Fruit fly (Drosophila melanogaster) whole organism, embryonic: ENCODE measurements around the gene CG13654.
A peak's percentile ranks its signal among the peaks of the same experiment; 100 is the strongest.

ENCODE experiments used
- BtbVII ChIP-seq: fragments of 200-800 bp; sonication (Bioruptor generic); optimal IDR thresholded peaks from 3 replicates; lab custom pipeline; 2017; ENCODE audit warnings: missing biosample characterization, mild to moderate bottlenecking, missing genetic modification characterization
- CG10267 ChIP-seq: fragments of 200-800 bp; sonication (Bioruptor generic); optimal IDR thresholded peaks from 2 replicates; lab custom pipeline; 2018; ENCODE audit warnings: missing biosample characterization, mild to moderate bottlenecking, missing genetic modification characterization, moderate library complexity
- CG1233 ChIP-seq: fragments of 200-800 bp; sonication (Bioruptor generic); optimal IDR thresholded peaks from 4 replicates; lab custom pipeline; 2018; ENCODE audit warnings: missing biosample characterization, mild to moderate bottlenecking, missing genetic modification characterization
- CG12769 ChIP-seq: fragments of 200-800 bp; sonication (Bioruptor generic); optimal IDR thresholded peaks from 2 replicates; lab custom pipeline; 2019; ENCODE audit warnings: missing biosample characterization, mild to moderate bottlenecking, missing genetic modification characterization, moderate library complexity
- CG13123 ChIP-seq: fragments of 200-800 bp; sonication (Bioruptor generic); optimal IDR thresholded peaks from 2 replicates; lab custom pipeline; 2016; ENCODE audit warnings: missing biosample characterization, missing genetic modification characterization
- CG13775 ChIP-seq: fragments of 200-800 bp; sonication (Bioruptor generic); optimal IDR thresholded peaks from 3 replicates; lab custom pipeline; 2017; ENCODE audit warnings: missing biosample characterization, mild to moderate bottlenecking, missing genetic modification characterization
- CG14710 ChIP-seq: fragments of 200-800 bp; sonication (Bioruptor generic); optimal IDR thresholded peaks from 3 replicates; lab custom pipeline; 2019; ENCODE audit warnings: missing biosample characterization, mild to moderate bottlenecking, missing genetic modification characterization, moderate library complexity
- CG14965 ChIP-seq: fragments of 200-800 bp; sonication (Bioruptor generic); optimal IDR thresholded peaks from 2 replicates; lab custom pipeline; 2016; ENCODE audit warnings: missing biosample characterization, missing genetic modification characterization, borderline replicate concordance
- CG1602 ChIP-seq: fragments of 200-800 bp; sonication (Bioruptor generic); optimal IDR thresholded peaks from 3 replicates; lab custom pipeline; 2016; ENCODE audit warnings: missing biosample characterization, missing genetic modification characterization
- CG18599 ChIP-seq: fragments of 200-800 bp; sonication (Bioruptor generic); optimal IDR thresholded peaks from 3 replicates; lab custom pipeline; 2017; ENCODE audit warnings: missing biosample characterization, missing genetic modification characterization, mild to moderate bottlenecking, moderate library complexity, missing genetic modification reagents
- CG18619 ChIP-seq: fragments of 200-800 bp; sonication (Bioruptor generic); optimal IDR thresholded peaks from 3 replicates; lab custom pipeline; 2017; ENCODE audit warnings: missing biosample characterization, mild to moderate bottlenecking, missing genetic modification characterization
- CG3065 ChIP-seq: fragments of 200-800 bp; sonication (Bioruptor generic); optimal IDR thresholded peaks from 2 replicates; lab custom pipeline; 2016; ENCODE audit warnings: missing biosample characterization, missing genetic modification characterization
- CG3163 ChIP-seq: fragments of 200-800 bp; sonication (Bioruptor generic); optimal IDR thresholded peaks from 3 replicates; lab custom pipeline; 2016; ENCODE audit warnings: missing biosample characterization, missing genetic modification characterization
- CG32772 ChIP-seq: fragments of 200-800 bp; sonication (Bioruptor generic); IDR thresholded peaks from 2 replicates; pipeline ENCODE4 v1.3.6; 2022; ENCODE audit warnings: missing biosample characterization, missing genetic modification characterization
- CG3407 ChIP-seq: fragments of 200-800 bp; sonication (Bioruptor generic); optimal IDR thresholded peaks from 2 replicates; lab custom pipeline; 2018; ENCODE audit warnings: missing biosample characterization, mild to moderate bottlenecking, missing genetic modification characterization
- CG4617 ChIP-seq: fragments of 200-800 bp; sonication (Bioruptor generic); optimal IDR thresholded peaks from 3 replicates; lab custom pipeline; 2016; ENCODE audit warnings: missing biosample characterization, missing genetic modification characterization, borderline replicate concordance
- CG6791 ChIP-seq: fragments of 200-800 bp; sonication (Bioruptor generic); IDR thresholded peaks from 3 replicates; pipeline ENCODE4 v1.3.6; 2022; ENCODE audit warnings: missing biosample characterization, missing genetic modification characterization; ENCODE audit not compliant: partially characterized antibody
- CG7357 ChIP-seq: fragments of 200-800 bp; sonication (Bioruptor generic); IDR thresholded peaks from 3 replicates; pipeline ENCODE4 v1.3.6; 2022; ENCODE audit warnings: missing biosample characterization, missing genetic modification characterization
- CG7372 ChIP-seq: fragments of 200-800 bp; sonication (Bioruptor generic); IDR thresholded peaks from 2 replicates; pipeline ENCODE4 v1.3.6; 2022; ENCODE audit warnings: missing biosample characterization, missing genetic modification characterization
- CG7745 ChIP-seq: fragments of 200-800 bp; sonication (Bioruptor generic); optimal IDR thresholded peaks from 2 replicates; lab custom pipeline; 2018; ENCODE audit warnings: missing biosample characterization, mild to moderate bottlenecking, missing genetic modification characterization, moderate library complexity
- D ChIP-seq, 2 experiments: fragments of 200-800 bp in 1 of 2; fragments of >200 bp in 1 of 2; sonication (Bioruptor generic) in 1 of 2; optimal IDR thresholded peaks; 2 replicates in 1 of 2; 3 replicates in 1 of 2; lab custom pipeline; 2017; ENCODE audit warnings: mild to moderate bottlenecking in 1 of 2, missing biosample characterization in 1 of 2, missing genetic modification characterization in 1 of 2, missing genetic modification reagents in 1 of 2
- D19B ChIP-seq: fragments of 200-800 bp; sonication (Bioruptor generic); optimal IDR thresholded peaks from 2 replicates; lab custom pipeline; 2017; ENCODE audit warnings: missing biosample characterization, mild to moderate bottlenecking, missing genetic modification characterization
- Dll ChIP-seq: fragments of 200-800 bp; sonication (Bioruptor generic); IDR thresholded peaks from 4 replicates; pipeline ENCODE4 v1.3.6; 2022; ENCODE audit warnings: missing biosample characterization, missing genetic modification characterization; ENCODE audit not compliant: partially characterized antibody
- Fer2 ChIP-seq: fragments of 200-800 bp; sonication (Bioruptor generic); optimal IDR thresholded peaks from 2 replicates; lab custom pipeline; 2018; ENCODE audit warnings: missing biosample characterization, mild to moderate bottlenecking, missing genetic modification characterization, moderate library complexity
- HLH4C ChIP-seq: fragments of 200-800 bp; sonication (Bioruptor generic); IDR thresholded peaks from 3 replicates; pipeline ENCODE4 v1.3.6; 2022; ENCODE audit warnings: missing biosample characterization, missing genetic modification characterization; ENCODE audit not compliant: partially characterized antibody
- HLH54F ChIP-seq: fragments of 200-800 bp; sonication (Bioruptor generic); optimal IDR thresholded peaks from 3 replicates; lab custom pipeline; 2016; ENCODE audit warnings: missing biosample characterization, missing genetic modification characterization
- Hsf ChIP-seq: fragments of 200-800 bp; sonication (Bioruptor generic); optimal IDR thresholded peaks from 3 replicates; lab custom pipeline; 2016; ENCODE audit warnings: missing biosample characterization, missing genetic modification characterization
- Nf-YA ChIP-seq: fragments of 200-800 bp; sonication (Bioruptor generic); IDR thresholded peaks from 2 replicates; pipeline ENCODE4 v1.3.6; 2022; ENCODE audit warnings: missing biosample characterization, missing genetic modification characterization
- Pdp1 ChIP-seq, 2 experiments: fragments of 200-800 bp; sonication (Bioruptor generic); optimal IDR thresholded peaks; 3 replicates each; lab custom pipeline; 2016; ENCODE audit warnings: missing biosample characterization in 2 of 2, missing genetic modification characterization in 2 of 2, mild to moderate bottlenecking in 1 of 2, moderate library complexity in 1 of 2
- Sox100B ChIP-seq: fragments of 200-800 bp; sonication (Bioruptor generic); optimal IDR thresholded peaks from 3 replicates; lab custom pipeline; 2018; ENCODE audit warnings: missing biosample characterization, mild to moderate bottlenecking, missing genetic modification characterization
- abd-A ChIP-seq: fragments of 200-800 bp; sonication (Bioruptor generic); optimal IDR thresholded peaks from 3 replicates; lab custom pipeline; 2019; ENCODE audit warnings: missing biosample characterization, mild to moderate bottlenecking, missing genetic modification characterization, moderate library complexity
- ac ChIP-seq: fragments of 200-800 bp; sonication (Bioruptor generic); optimal IDR thresholded peaks from 3 replicates; lab custom pipeline; 2017; ENCODE audit warnings: missing biosample characterization, mild to moderate bottlenecking, missing genetic modification characterization
- amos ChIP-seq: fragments of 200-800 bp; sonication (Bioruptor generic); IDR thresholded peaks from 2 replicates; pipeline ENCODE4 v1.3.6; 2022; ENCODE audit warnings: missing biosample characterization, missing genetic modification characterization; ENCODE audit not compliant: partially characterized antibody
- ase ChIP-seq: fragments of 200-800 bp; sonication (Bioruptor generic); IDR thresholded peaks from 3 replicates; pipeline ENCODE4 v1.3.6; 2022; ENCODE audit warnings: missing biosample characterization, missing genetic modification characterization
- btn ChIP-seq: fragments of 200-800 bp; sonication (Bioruptor generic); optimal IDR thresholded peaks from 2 replicates; lab custom pipeline; 2016; ENCODE audit warnings: missing biosample characterization, missing genetic modification characterization
- caup ChIP-seq: fragments of 200-800 bp; sonication (Bioruptor generic); optimal IDR thresholded peaks from 3 replicates; lab custom pipeline; 2017; ENCODE audit warnings: missing biosample characterization, mild to moderate bottlenecking, missing genetic modification characterization, moderate library complexity; ENCODE audit not compliant: severe bottlenecking
- cg ChIP-seq: fragments of 200-800 bp; sonication (Bioruptor generic); optimal IDR thresholded peaks from 3 replicates; lab custom pipeline; 2019; ENCODE audit warnings: missing biosample characterization, mild to moderate bottlenecking, missing genetic modification characterization, moderate library complexity
- dimm ChIP-seq: fragments of 200-800 bp; sonication (Bioruptor generic); IDR thresholded peaks from 2 replicates; pipeline ENCODE4 v1.3.6; 2022; ENCODE audit warnings: missing biosample characterization, missing genetic modification characterization
- dmrt11E ChIP-seq: fragments of 200-800 bp; sonication (Bioruptor generic); optimal IDR thresholded peaks from 3 replicates; lab custom pipeline; 2018; ENCODE audit warnings: missing biosample characterization, mild to moderate bottlenecking, missing genetic modification characterization, moderate library complexity
- fd3F ChIP-seq: fragments of 200-800 bp; sonication (Bioruptor generic); optimal IDR thresholded peaks from 2 replicates; lab custom pipeline; 2018; ENCODE audit warnings: missing biosample characterization, mild to moderate bottlenecking, missing genetic modification characterization, moderate library complexity
- gcm ChIP-seq: fragments of 200-800 bp; sonication (Bioruptor generic); optimal IDR thresholded peaks from 2 replicates; lab custom pipeline; 2019; ENCODE audit warnings: missing biosample characterization, mild to moderate bottlenecking, missing genetic modification characterization, moderate library complexity
- inv ChIP-seq: fragments of 200-800 bp; sonication (Bioruptor generic); IDR thresholded peaks from 2 replicates; pipeline ENCODE4 v1.3.6; 2022; ENCODE audit warnings: missing biosample characterization, missing genetic modification characterization; ENCODE audit not compliant: partially characterized antibody
- nmo ChIP-seq: fragments of 200-800 bp; sonication (Bioruptor generic); optimal IDR thresholded peaks from 2 replicates; lab custom pipeline; 2018; ENCODE audit warnings: missing biosample characterization, mild to moderate bottlenecking, missing genetic modification characterization, moderate library complexity
- pnt ChIP-seq: fragments of 200-800 bp; sonication (Bioruptor generic); optimal IDR thresholded peaks from 3 replicates; lab custom pipeline; 2016; ENCODE audit warnings: missing biosample characterization, missing genetic modification characterization
- psq ChIP-seq: fragments of 200-800 bp; sonication (Bioruptor generic); optimal IDR thresholded peaks from 2 replicates; lab custom pipeline; 2017; ENCODE audit warnings: missing biosample characterization, missing genetic modification characterization
- slou ChIP-seq: fragments of 200-800 bp; sonication (Bioruptor generic); optimal IDR thresholded peaks from 3 replicates; lab custom pipeline; 2016; ENCODE audit warnings: missing biosample characterization, missing genetic modification characterization
- sug ChIP-seq: fragments of 200-800 bp; optimal IDR thresholded peaks from 2 replicates; lab custom pipeline; 2019; ENCODE audit warnings: missing biosample characterization, mild to moderate bottlenecking, missing genetic modification characterization, moderate library complexity
- toy ChIP-seq: fragments of 200-800 bp; sonication (Bioruptor generic); IDR thresholded peaks from 2 replicates; pipeline ENCODE4 v1.3.6; 2022; ENCODE audit warnings: missing biosample characterization, missing genetic modification characterization
- zf30C ChIP-seq: fragments of 200-800 bp; sonication (Bioruptor generic); optimal IDR thresholded peaks from 3 replicates; lab custom pipeline; 2018; ENCODE audit warnings: missing biosample characterization, mild to moderate bottlenecking, missing genetic modification characterization

CG13654 gene

dm6 chr3R:25178521-25178920 lies 21.1 kb upstream of the CG13654 start (continued):
- TF ChIP-seq CG4617 (GFP tag; lab: Kevin White, UChicago) (peak; percentile 37), Nf-YA (GFP tag; lab: Robert Waterston, UW) (no peak), D (optimal IDR thresholded peaks at IDR 0.05; lab: Kevin White, UChicago) (no peak), D (GFP tag; optimal IDR thresholded peaks at IDR 0.05; lab: Kevin White, UChicago) (peak; percentile 57), gcm (GFP tag; lab: Kevin White, UChicago) (peak; percentile 38), abd-A (tag; lab: Kevin White, UChicago) (no peak), CG7745 (peak; percentile 59), CG32772 (GFP tag; lab: Robert Waterston, UW) (peak; percentile 75), ac (peak; percentile 64), HLH54F (GFP tag; lab: Kevin White, UChicago) (peak; percentile 17), dimm (peak; percentile 28; the same call in 1 of the 2 replicates), CG14710 (peak; percentile 61), Hsf (GFP tag; lab: Kevin White, UChicago) (peak; percentile 80), CG7372 (peak; percentile 22; the same call in 1 of the 2 replicates), Dll (GFP tag; lab: Robert Waterston, UW) (no peak), cg (no peak), fd3F (GFP tag; lab: Kevin White, UChicago) (peak; percentile 14), caup (GFP tag; lab: Kevin White, UChicago) (no peak), zf30C (GFP tag; lab: Kevin White, UChicago) (no peak), CG6791 (GFP tag; lab: Robert Waterston, UW) (no peak), D19B (GFP tag; lab: Kevin White, UChicago) (peak; percentile 15), CG10267 (tag; lab: Kevin White, UChicago) (peak; percentile 57), CG7357 (GFP tag; lab: Robert Waterston, UW) (peak; percentile 46; the same call in 1 of the 3 replicates), inv (GFP tag; lab: Robert Waterston, UW) (no peak), sug (tag; lab: Kevin White, UChicago) (no peak), CG3065 (peak; percentile 46), CG13775 (peak; percentile 77), CG18599 (peak; percentile 35), CG13123 (no peak), btn (no peak), dmrt11E (tag; lab: Kevin White, UChicago) (peak; percentile 94), CG1602 (GFP tag; lab: Kevin White, UChicago) (peak; percentile 83), CG1233 (GFP tag; lab: Kevin White, UChicago) (peak; percentile 22), nmo (GFP tag; lab: Kevin White, UChicago) (peak; percentile 71), CG14965 (GFP tag; lab: Kevin White, UChicago) (no peak), BtbVII (GFP tag; lab: Kevin White, UChicago) (no peak), Pdp1 (GFP tag; optimal IDR thresholded peaks at IDR 0.05; lab: Kevin White, UChicago) (no peak), CG3163 (GFP tag; lab: Kevin White, UChicago) (no peak), psq (GFP tag; lab: Kevin White, UChicago) (peak; percentile 25), toy (GFP tag; lab: Robert Waterston, UW) (no peak), amos (GFP tag; lab: Robert Waterston, UW) (no peak), slou (GFP tag; lab: Kevin White, UChicago) (no peak), Fer2 (tag; lab: Kevin White, UChicago) (no peak), Sox100B (GFP tag; lab: Kevin White, UChicago) (peak; percentile 13), CG3407 (peak; percentile 35), HLH4C (GFP tag; lab: Robert Waterston, UW) (no peak), CG18619 (peak; percentile 27), ase (GFP tag; lab: Robert Waterston, UW) (peak; percentile 64; the same call in 2 of the 3 replicates), CG12769 (peak; percentile 33), pnt (GFP tag; lab: Kevin White, UChicago) (peak; percentile 3)
